Fruit fly (Drosophila melanogaster) whole organism, embryonic: ENCODE data around the gene lqf.

ENCODE experiments used
- Blimp-1 ChIP-seq: fragments of 200-800 bp; sonication (Bioruptor generic); optimal IDR thresholded peaks from 3 replicates; lab custom pipeline; 2018; ENCODE audit warnings: missing biosample characterization, missing genetic modification characterization, mild to moderate bottlenecking, moderate library complexity, missing genetic modification reagents
- BtbVII ChIP-seq: fragments of 200-800 bp; sonication (Bioruptor generic); optimal IDR thresholded peaks from 3 replicates; lab custom pipeline; 2017; ENCODE audit warnings: missing biosample characterization, mild to moderate bottlenecking, missing genetic modification characterization
- CG10366 ChIP-seq: fragments of 200-800 bp; sonication (Bioruptor generic); IDR thresholded peaks from 2 replicates; pipeline ENCODE4 v1.3.6; 2022; ENCODE audit warnings: missing biosample characterization, missing genetic modification characterization
- CG11695 ChIP-seq: fragments of 200-800 bp; sonication (Bioruptor generic); IDR thresholded peaks from 3 replicates; pipeline ENCODE4 v1.3.6; 2022; ENCODE audit warnings: missing biosample characterization, missing genetic modification characterization
- CG11696 ChIP-seq: fragments of 200-800 bp; sonication (Bioruptor generic); IDR thresholded peaks from 2 replicates; pipeline ENCODE4 v1.3.6; 2022; ENCODE audit warnings: missing biosample characterization, missing genetic modification characterization
- CG12744 ChIP-seq: fragments of 200-800 bp; sonication (Bioruptor generic); optimal IDR thresholded peaks from 2 replicates; lab custom pipeline; 2016; ENCODE audit warnings: missing biosample characterization, missing genetic modification characterization
- CG15479 ChIP-seq: fragments of 200-800 bp; sonication (Bioruptor generic); optimal IDR thresholded peaks from 3 replicates; lab custom pipeline; 2019; ENCODE audit warnings: missing biosample characterization, mild to moderate bottlenecking, missing genetic modification characterization, moderate library complexity
- CG17829 ChIP-seq: fragments of 200-800 bp; optimal IDR thresholded peaks from 2 replicates; lab custom pipeline; 2019; ENCODE audit warnings: missing biosample characterization, mild to moderate bottlenecking, missing genetic modification characterization, moderate library complexity
- CG18599 ChIP-seq: fragments of 200-800 bp; sonication (Bioruptor generic); optimal IDR thresholded peaks from 3 replicates; lab custom pipeline; 2017; ENCODE audit warnings: missing biosample characterization, missing genetic modification characterization, mild to moderate bottlenecking, moderate library complexity, missing genetic modification reagents
- CG34376 ChIP-seq: fragments of 200-800 bp; sonication (Bioruptor generic); optimal IDR thresholded peaks from 2 replicates; lab custom pipeline; 2018; ENCODE audit warnings: missing biosample characterization, mild to moderate bottlenecking, missing genetic modification characterization
- CG34422 ChIP-seq: fragments of 200-800 bp; sonication (Bioruptor generic); IDR thresholded peaks from 3 replicates; pipeline ENCODE4 v1.3.6; 2022; ENCODE audit warnings: missing biosample characterization, missing genetic modification characterization
- CG3726 ChIP-seq: fragments of 200-800 bp; sonication (Bioruptor generic); IDR thresholded peaks from 3 replicates; pipeline ENCODE4, ENCODE4 v1.3.6; 2022; ENCODE audit warnings: missing biosample characterization, missing genetic modification characterization
- CG4820 ChIP-seq: fragments of 200-800 bp; sonication (Bioruptor generic); optimal IDR thresholded peaks from 3 replicates; lab custom pipeline; 2016; ENCODE audit warnings: missing biosample characterization, missing genetic modification characterization
- CG8089 ChIP-seq: fragments of 200-800 bp; sonication (Bioruptor generic); optimal IDR thresholded peaks from 3 replicates; lab custom pipeline; 2016; ENCODE audit warnings: missing biosample characterization, missing genetic modification characterization
- CG8281 ChIP-seq: fragments of 200-800 bp; sonication (Bioruptor generic); optimal IDR thresholded peaks from 2 replicates; lab custom pipeline; 2018; ENCODE audit warnings: missing biosample characterization, mild to moderate bottlenecking, missing genetic modification characterization, moderate library complexity
- CG8290 ChIP-seq, 3 experiments: fragments of 200-800 bp; sonication (Bioruptor generic); optimal IDR thresholded peaks; 2 replicates each; lab custom pipeline; 2016 to 2019; ENCODE audit warnings: missing biosample characterization in 3 of 3, missing genetic modification characterization in 3 of 3, mild to moderate bottlenecking in 2 of 3, moderate library complexity in 1 of 3
- CG8388 ChIP-seq: fragments of 200-800 bp; sonication (Bioruptor generic); optimal IDR thresholded peaks from 2 replicates; lab custom pipeline; 2019; ENCODE audit warnings: missing biosample characterization, mild to moderate bottlenecking, missing genetic modification characterization, moderate library complexity
- CG9797 ChIP-seq: fragments of 200-800 bp; sonication (Bioruptor generic); optimal IDR thresholded peaks from 3 replicates; lab custom pipeline; 2018; ENCODE audit warnings: missing biosample characterization, mild to moderate bottlenecking, missing genetic modification characterization
- CG9932 ChIP-seq: fragments of 200-800 bp; sonication (Bioruptor generic); IDR thresholded peaks from 2 replicates; pipeline ENCODE4 v1.3.6; 2022; ENCODE audit warnings: missing biosample characterization, missing genetic modification characterization
- Chrac-16 ChIP-seq: fragments of 200-800 bp; sonication (Bioruptor generic); optimal IDR thresholded peaks from 3 replicates; lab custom pipeline; 2016; ENCODE audit warnings: missing biosample characterization, missing genetic modification characterization
- E2f1 ChIP-seq: fragments of 200-800 bp; sonication (Bioruptor generic); IDR thresholded peaks from 2 replicates; pipeline ENCODE4 v1.3.6; 2022; ENCODE audit warnings: missing biosample characterization, missing genetic modification characterization
- E2f2 ChIP-seq: fragments of 200-800 bp; sonication (Bioruptor generic); IDR thresholded peaks from 2 replicates; pipeline ENCODE4 v1.3.6; 2022; ENCODE audit warnings: missing biosample characterization, missing genetic modification characterization
- Fer2 ChIP-seq: fragments of 200-800 bp; sonication (Bioruptor generic); optimal IDR thresholded peaks from 2 replicates; lab custom pipeline; 2018; ENCODE audit warnings: missing biosample characterization, mild to moderate bottlenecking, missing genetic modification characterization, moderate library complexity
- Mad ChIP-seq: fragments of 200-800 bp; sonication (Bioruptor generic); optimal IDR thresholded peaks from 2 replicates; lab custom pipeline; 2016; ENCODE audit warnings: missing biosample characterization, missing genetic modification characterization
- Neu2 ChIP-seq: fragments of 200-800 bp; sonication (Bioruptor generic); optimal IDR thresholded peaks from 3 replicates; lab custom pipeline; 2016; ENCODE audit warnings: missing biosample characterization, missing genetic modification characterization, borderline replicate concordance
- Taf1 ChIP-seq: fragments of 200-800 bp; sonication (Bioruptor generic); IDR thresholded peaks from 2 replicates; pipeline ENCODE4 v1.3.6; 2022; ENCODE audit warnings: missing biosample characterization, missing genetic modification characterization
- abd-A ChIP-seq: fragments of 200-800 bp; sonication (Bioruptor generic); optimal IDR thresholded peaks from 3 replicates; lab custom pipeline; 2019; ENCODE audit warnings: missing biosample characterization, mild to moderate bottlenecking, missing genetic modification characterization, moderate library complexity
- ase ChIP-seq: fragments of 200-800 bp; sonication (Bioruptor generic); IDR thresholded peaks from 3 replicates; pipeline ENCODE4 v1.3.6; 2022; ENCODE audit warnings: missing biosample characterization, missing genetic modification characterization
- bsh ChIP-seq, 2 experiments: fragments of 200-800 bp; sonication (Bioruptor generic); optimal IDR thresholded peaks; 2 replicates each; lab custom pipeline; 2017 to 2018; ENCODE audit warnings: mild to moderate bottlenecking in 2 of 2, missing biosample characterization in 2 of 2, missing genetic modification characterization in 2 of 2, moderate library complexity in 1 of 2
- cad ChIP-seq: fragments of >200 bp; optimal IDR thresholded peaks from 2 replicates; lab custom pipeline; 2017; ENCODE audit warnings: missing biosample characterization, missing genetic modification characterization
- cas ChIP-seq: fragments of 200-800 bp; sonication (Bioruptor generic); IDR thresholded peaks from 2 replicates; pipeline ENCODE4 v1.3.6; 2022; ENCODE audit warnings: missing biosample characterization, missing genetic modification characterization
- caup ChIP-seq: fragments of 200-800 bp; sonication (Bioruptor generic); optimal IDR thresholded peaks from 3 replicates; lab custom pipeline; 2017; ENCODE audit warnings: missing biosample characterization, mild to moderate bottlenecking, missing genetic modification characterization, moderate library complexity; ENCODE audit not compliant: severe bottlenecking
- chif ChIP-seq, 2 experiments: fragments of 200-800 bp; sonication (Bioruptor generic); optimal IDR thresholded peaks; 3 replicates each; lab custom pipeline; 2016; ENCODE audit warnings: missing biosample characterization in 2 of 2, missing genetic modification characterization in 2 of 2
- eve ChIP-seq, 2 experiments: fragments of >200 bp; optimal IDR thresholded peaks; 2 replicates each; lab custom pipeline; 2017; ENCODE audit warnings: missing biosample characterization in 2 of 2, missing genetic modification characterization in 2 of 2
- fu2 ChIP-seq: fragments of 200-800 bp; sonication (Bioruptor generic); optimal IDR thresholded peaks from 2 replicates; lab custom pipeline; 2016; ENCODE audit warnings: missing biosample characterization, missing genetic modification characterization
- gsb-n ChIP-seq: fragments of 200-800 bp; sonication (Bioruptor generic); optimal IDR thresholded peaks from 3 replicates; lab custom pipeline; 2018; ENCODE audit warnings: missing biosample characterization, mild to moderate bottlenecking, missing genetic modification characterization
- h ChIP-seq: fragments of >200 bp; optimal IDR thresholded peaks from 2 replicates; lab custom pipeline; 2017
- lbe ChIP-seq: fragments of 200-800 bp; sonication (Bioruptor generic); optimal IDR thresholded peaks from 2 replicates; lab custom pipeline; 2016; ENCODE audit warnings: missing biosample characterization, mild to moderate bottlenecking, missing genetic modification characterization
- lov ChIP-seq, 2 experiments: fragments of 200-800 bp in 1 of 2; fragments of >200 bp in 1 of 2; sonication (Bioruptor generic) in 1 of 2; IDR thresholded peaks in 1 of 2; optimal IDR thresholded peaks in 1 of 2; 2 replicates in 1 of 2; 3 replicates in 1 of 2; pipeline versions ENCODE4 v1.3.6 to Lab custom; 2017 to 2022; ENCODE audit warnings: missing biosample characterization in 1 of 2, missing genetic modification characterization in 1 of 2
- nerfin-2 ChIP-seq: fragments of 200-800 bp; sonication (Bioruptor generic); IDR thresholded peaks from 2 replicates; pipeline ENCODE4 v1.3.6; 2022; ENCODE audit warnings: missing biosample characterization, missing genetic modification characterization; ENCODE audit not compliant: partially characterized antibody
- oc ChIP-seq: fragments of 200-800 bp; sonication (Bioruptor generic); optimal IDR thresholded peaks from 2 replicates; lab custom pipeline; 2018; ENCODE audit warnings: missing biosample characterization, mild to moderate bottlenecking, missing genetic modification characterization, moderate library complexity
- pnt ChIP-seq: fragments of 200-800 bp; sonication (Bioruptor generic); optimal IDR thresholded peaks from 3 replicates; lab custom pipeline; 2016; ENCODE audit warnings: missing biosample characterization, missing genetic modification characterization
- prd ChIP-seq, 3 experiments: fragments of >200 bp in 2 of 3; fragments of 200-800 bp in 1 of 3; sonication (Bioruptor generic) in 1 of 3; optimal IDR thresholded peaks in 2 of 3; IDR thresholded peaks in 1 of 3; 2 replicates in 2 of 3; 3 replicates in 1 of 3; pipeline versions ENCODE4 v1.3.6 to Lab custom; 2017 to 2022; ENCODE audit warnings: missing biosample characterization in 1 of 3, missing genetic modification characterization in 1 of 3
- rib ChIP-seq: fragments of 200-800 bp; sonication (Bioruptor generic); IDR thresholded peaks from 2 replicates; pipeline ENCODE4 v1.3.6; 2022; ENCODE audit warnings: missing biosample characterization, missing genetic modification characterization
- stwl ChIP-seq: fragments of 200-800 bp; sonication (Bioruptor generic); optimal IDR thresholded peaks from 3 replicates; lab custom pipeline; 2018; ENCODE audit warnings: missing biosample characterization, mild to moderate bottlenecking, missing genetic modification characterization, moderate library complexity
- wdn ChIP-seq: fragments of 200-800 bp; sonication (Bioruptor generic); IDR thresholded peaks from 2 replicates; pipeline ENCODE4 v1.3.6; 2022; ENCODE audit warnings: missing biosample characterization, missing genetic modification characterization
- zen ChIP-seq: fragments of 200-800 bp; sonication (Bioruptor generic); optimal IDR thresholded peaks from 3 replicates; lab custom pipeline; 2018; ENCODE audit warnings: missing biosample characterization, mild to moderate bottlenecking, missing genetic modification characterization, moderate library complexity

The lqf gene

DNA sequence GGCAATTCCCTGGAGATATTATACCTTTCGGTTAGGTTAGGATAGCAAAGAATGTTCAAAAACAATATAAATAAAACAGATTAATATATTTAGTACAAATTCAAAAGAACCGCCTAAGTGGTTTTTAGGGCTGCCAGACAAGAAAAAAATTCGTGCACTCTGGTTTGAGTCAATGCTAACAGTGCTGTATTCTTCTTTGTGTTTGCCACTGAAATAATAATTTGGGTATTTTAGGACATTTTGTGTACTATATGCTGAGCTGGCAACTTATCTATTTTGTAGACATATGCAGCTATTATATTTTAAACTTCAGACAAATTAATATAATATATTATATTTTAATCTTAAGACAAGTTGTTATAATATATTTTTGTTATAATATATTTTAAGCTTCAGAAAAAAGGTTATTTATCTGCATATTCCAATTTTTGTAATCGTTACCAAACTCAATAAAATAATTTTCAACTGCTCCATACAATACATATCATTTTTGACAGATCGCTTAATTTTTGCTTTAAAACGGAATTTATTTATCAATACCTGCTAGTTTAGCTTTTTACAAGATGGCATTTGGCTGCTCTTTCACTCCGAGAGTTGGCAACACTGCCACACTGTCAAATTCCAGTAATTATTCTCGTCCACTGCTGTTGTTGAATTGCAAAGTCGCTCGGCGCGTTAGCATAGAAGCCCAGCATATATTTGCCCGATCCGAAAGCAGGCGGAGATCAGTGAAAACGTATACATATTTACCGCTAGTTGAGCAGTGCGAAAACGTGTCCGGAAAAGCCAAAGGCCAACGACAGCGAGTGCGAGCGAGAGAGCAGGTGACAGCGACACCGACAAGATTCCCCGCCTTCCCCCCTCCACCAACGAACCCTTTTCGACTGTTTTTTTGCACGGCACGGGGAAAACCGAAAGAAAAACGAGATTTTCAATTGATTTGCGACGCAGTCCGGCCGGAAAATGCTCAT, 17.9 kb upstream of the lqf start, which contains the start of gene CG7546 (continued):
- peak; percentile 92 for TF ChIP-seq E2f2 (GFP tag; lab: Robert Waterston, UW)
- TF ChIP-seq CG8089 (GFP tag; lab: Kevin White, UChicago) = no peak
- no peak for TF ChIP-seq wdn
- TF ChIP-seq CG18599 (GFP tag; lab: Kevin White, UChicago) = peak; percentile 5
- no peak for TF ChIP-seq oc (tag; lab: Kevin White, UChicago)
- TF ChIP-seq eve (GFP tag; optimal IDR thresholded peaks at IDR 0.05; lab: Kevin White, UChicago) = no peak
- no peak for TF ChIP-seq Neu2 (GFP tag; lab: Kevin White, UChicago)
- TF ChIP-seq CG3726 (GFP tag; lab: Robert Waterston, UW) = no peak
- TF ChIP-seq caup (GFP tag; lab: Kevin White, UChicago) = no peak
- TF ChIP-seq CG12744 (GFP tag; lab: Kevin White, UChicago) = no peak
- TF ChIP-seq CG11696 (GFP tag; lab: Robert Waterston, UW) = no peak
- peak; percentile 10 for TF ChIP-seq zen (tag; lab: Kevin White, UChicago)
- no peak for TF ChIP-seq CG11695 (GFP tag; lab: Robert Waterston, UW)
- TF ChIP-seq CG4820 (GFP tag; lab: Kevin White, UChicago) = no peak
- no peak for TF ChIP-seq lbe (GFP tag; lab: Kevin White, UChicago)
- TF ChIP-seq fu2 (GFP tag; lab: Kevin White, UChicago) = no peak
- peak; percentile 40 for TF ChIP-seq CG9797 (GFP tag; lab: Kevin White, UChicago)
- no peak for TF ChIP-seq abd-A
- no peak for TF ChIP-seq pnt (GFP tag; lab: Kevin White, UChicago)
- 0 out of 2 replicates have a peak, but pooled peaks have one; percentile 14 for TF ChIP-seq E2f1
- TF ChIP-seq lov (optimal IDR thresholded peaks at IDR 0.05; lab: Kevin White, UChicago) = no peak
- no peak for TF ChIP-seq lov (GFP tag; IDR thresholded peaks at IDR 0.05; lab: Robert Waterston, UW)
- no peak for TF ChIP-seq prd (optimal IDR thresholded peaks at IDR 0.05; lab: Kevin White, UChicago)
- peak; percentile 52; the same call in 2 of the 3 replicates for TF ChIP-seq prd (GFP tag; IDR thresholded peaks at IDR 0.05; lab: Robert Waterston, UW)
- TF ChIP-seq stwl (tag; lab: Kevin White, UChicago) = peak; percentile 62
- no peak for TF ChIP-seq gsb-n (tag; lab: Kevin White, UChicago)
- TF ChIP-seq Fer2 (tag; lab: Kevin White, UChicago) = no peak
- TF ChIP-seq CG34376 = no peak
- TF ChIP-seq nerfin-2 = no peak
- TF ChIP-seq Blimp-1 (GFP tag; lab: Kevin White, UChicago) = no peak
- TF ChIP-seq cad = no peak
- TF ChIP-seq rib (GFP tag; lab: Robert Waterston, UW) = peak; percentile 63
- peak in 1 of 2 experiments; percentile 17 for TF ChIP-seq bsh (GFP tag; optimal IDR thresholded peaks at IDR 0.05; lab: Kevin White, UChicago)
- no peak for TF ChIP-seq h (lab: Kevin White, UChicago)
- peak; percentile 20 for TF ChIP-seq CG8388 (GFP tag; lab: Kevin White, UChicago)
- TF ChIP-seq cas (GFP tag; lab: Robert Waterston, UW) = no peak
- no peak for TF ChIP-seq Taf1 (GFP tag; lab: Robert Waterston, UW)
- no peak for TF ChIP-seq CG15479
- TF ChIP-seq CG10366 (GFP tag; lab: Robert Waterston, UW) = no peak
- peak; percentile 10 for TF ChIP-seq Chrac-16 (GFP tag; lab: Kevin White, UChicago)
- TF ChIP-seq ase (GFP tag; lab: Robert Waterston, UW) = no peak
- no peak for TF ChIP-seq CG8281 (tag; lab: Kevin White, UChicago)
- peak; percentile 75; the same call in 2 of the 3 replicates for TF ChIP-seq CG34422
- no peak for TF ChIP-seq Mad (GFP tag; lab: Kevin White, UChicago)
- peak; percentile 31 for TF ChIP-seq CG17829 (tag; lab: Kevin White, UChicago)
- no peak for TF ChIP-seq BtbVII (GFP tag; lab: Kevin White, UChicago)
- TF ChIP-seq CG9932 = peak; percentile 62
- TF ChIP-seq chif (GFP tag; optimal IDR thresholded peaks at IDR 0.05; lab: Kevin White, UChicago) = no peak
- TF ChIP-seq CG8290 (GFP tag; optimal IDR thresholded peaks at IDR 0.05; lab: Kevin White, UChicago) = peak; percentile 42
- TF ChIP-seq CG8290 (tag; optimal IDR thresholded peaks at IDR 0.05; lab: Kevin White, UChicago) = no peak
